Worm (Caenorhabditis elegans) whole organism, L4/young adult: ENCODE results near the gene nhr-3.

ENCODE experiments used
- W03F9.2 ChIP-seq: fragments of 150-350 bp; optimal IDR thresholded peaks from 2 replicates; lab custom pipeline; 2014; ENCODE audit warnings: missing biosample characterization, missing genetic modification characterization
- dao-5 ChIP-seq: sonication (generic microtip); optimal IDR thresholded peaks from 2 replicates; lab custom pipeline; 2016; ENCODE audit warnings: missing genotype, missing genetic modification characterization, moderate library complexity, missing compliant biosample characterization
- him-1 ChIP-seq: sonication (generic microtip); optimal IDR thresholded peaks from 2 replicates; lab custom pipeline; 2016; ENCODE audit warnings: missing genotype, missing genetic modification reagents, missing genetic modification characterization, missing compliant biosample characterization

ce11 chrX:14539468-14539867 is 18.8 kb upstream of the nhr-3 start:
- TF ChIP-seq him-1 (tag; lab: Kevin White, UChicago) (no peak), dao-5 (no peak), W03F9.2 (tag; lab: Kevin White, UChicago) (no peak)
